Fruit fly (Drosophila melanogaster) whole organism, embryonic: Measurements from ENCODE around the gene CG10283.

Experiments used
- ATbp ChIP-seq: fragments of 200-800 bp; sonication (Bioruptor generic); optimal IDR thresholded peaks from 2 replicates; lab custom pipeline; 2017; ENCODE audit warnings: missing biosample characterization, mild to moderate bottlenecking, missing genetic modification characterization, missing genetic modification reagents
- Blimp-1 ChIP-seq: fragments of 200-800 bp; sonication (Bioruptor generic); optimal IDR thresholded peaks from 3 replicates; lab custom pipeline; 2018; ENCODE audit warnings: missing biosample characterization, missing genetic modification characterization, mild to moderate bottlenecking, moderate library complexity, missing genetic modification reagents
- CG1024 ChIP-seq: fragments of 200-800 bp; sonication (Bioruptor generic); IDR thresholded peaks from 2 replicates; pipeline ENCODE4 v1.3.6; 2022; ENCODE audit warnings: missing biosample characterization, missing genetic modification characterization
- CG12659 ChIP-seq: fragments of 200-800 bp; sonication (Bioruptor generic); optimal IDR thresholded peaks from 3 replicates; lab custom pipeline; 2017; ENCODE audit warnings: mild to moderate bottlenecking, missing biosample characterization, missing genetic modification reagents, missing genetic modification characterization
- CG12769 ChIP-seq: fragments of 200-800 bp; sonication (Bioruptor generic); optimal IDR thresholded peaks from 2 replicates; lab custom pipeline; 2019; ENCODE audit warnings: missing biosample characterization, mild to moderate bottlenecking, missing genetic modification characterization, moderate library complexity
- CG13287 ChIP-seq: fragments of 200-800 bp; sonication (Bioruptor generic); IDR thresholded peaks from 2 replicates; pipeline ENCODE4 v1.3.6; 2022; ENCODE audit warnings: missing biosample characterization, missing genetic modification characterization; ENCODE audit not compliant: partially characterized antibody
- CG16813 ChIP-seq: fragments of 200-800 bp; sonication (Bioruptor generic); IDR thresholded peaks from 3 replicates; pipeline ENCODE4 v1.3.6; 2022; ENCODE audit warnings: missing biosample characterization, missing genetic modification characterization; ENCODE audit not compliant: partially characterized antibody
- CG17186 ChIP-seq: fragments of 200-800 bp; sonication (Bioruptor generic); optimal IDR thresholded peaks from 3 replicates; lab custom pipeline; 2017; ENCODE audit warnings: missing biosample characterization, missing genetic modification reagents, missing genetic modification characterization
- CG31224 ChIP-seq: fragments of 200-800 bp; sonication (Bioruptor generic); IDR thresholded peaks from 2 replicates; pipeline ENCODE4 v1.3.6; 2022; ENCODE audit warnings: missing biosample characterization, missing genetic modification characterization
- CG33557 ChIP-seq: fragments of 200-800 bp; sonication (Bioruptor generic); optimal IDR thresholded peaks from 2 replicates; lab custom pipeline; 2019; ENCODE audit warnings: missing biosample characterization, mild to moderate bottlenecking, missing genetic modification characterization, moderate library complexity
- CG34224 ChIP-seq: fragments of 200-800 bp; sonication (Bioruptor generic); IDR thresholded peaks from 3 replicates; pipeline ENCODE4 v1.3.6; 2022; ENCODE audit warnings: missing biosample characterization, missing genetic modification characterization; ENCODE audit not compliant: partially characterized antibody
- CG6175 ChIP-seq: fragments of 200-800 bp; sonication (Bioruptor generic); IDR thresholded peaks from 3 replicates; pipeline ENCODE4 v1.3.6; 2022; ENCODE audit warnings: missing biosample characterization, missing genetic modification characterization
- CG7271 ChIP-seq: fragments of 200-800 bp; sonication (Bioruptor generic); optimal IDR thresholded peaks from 2 replicates; lab custom pipeline; 2018; ENCODE audit warnings: missing biosample characterization, mild to moderate bottlenecking, missing genetic modification characterization, moderate library complexity
- CG8281 ChIP-seq: fragments of 200-800 bp; sonication (Bioruptor generic); optimal IDR thresholded peaks from 2 replicates; lab custom pipeline; 2018; ENCODE audit warnings: missing biosample characterization, mild to moderate bottlenecking, missing genetic modification characterization, moderate library complexity
- CG8478 ChIP-seq: fragments of >200 bp; optimal IDR thresholded peaks from 2 replicates; lab custom pipeline; 2018
- CTCF ChIP-seq: fragments of 200-800 bp; sonication (Bioruptor generic); optimal IDR thresholded peaks from 2 replicates; lab custom pipeline; 2017; ENCODE audit warnings: missing biosample characterization, mild to moderate bottlenecking, missing genetic modification characterization, moderate library complexity
- D19A ChIP-seq: fragments of 200-800 bp; optimal IDR thresholded peaks from 3 replicates; lab custom pipeline; 2019; ENCODE audit warnings: missing biosample characterization, mild to moderate bottlenecking, missing genetic modification characterization, moderate library complexity
- Dad ChIP-seq: fragments of 200-800 bp; sonication (Bioruptor generic); optimal IDR thresholded peaks from 3 replicates; lab custom pipeline; 2016; ENCODE audit warnings: missing biosample characterization, missing genetic modification characterization
- Deaf1 ChIP-seq: fragments of 200-800 bp; optimal IDR thresholded peaks from 3 replicates; lab custom pipeline; 2019; ENCODE audit warnings: missing biosample characterization, mild to moderate bottlenecking, missing genetic modification characterization, moderate library complexity
- Drgx ChIP-seq: fragments of 200-800 bp; sonication (Bioruptor generic); IDR thresholded peaks from 2 replicates; pipeline ENCODE4 v1.3.6; 2022; ENCODE audit warnings: missing biosample characterization, missing genetic modification characterization
- E2f1 ChIP-seq: fragments of 200-800 bp; sonication (Bioruptor generic); IDR thresholded peaks from 2 replicates; pipeline ENCODE4 v1.3.6; 2022; ENCODE audit warnings: missing biosample characterization, missing genetic modification characterization
- E2f2 ChIP-seq: fragments of 200-800 bp; sonication (Bioruptor generic); IDR thresholded peaks from 2 replicates; pipeline ENCODE4 v1.3.6; 2022; ENCODE audit warnings: missing biosample characterization, missing genetic modification characterization
- Ets65A ChIP-seq: fragments of 200-800 bp; sonication (Bioruptor generic); peaks from one replicate; lab custom pipeline; 2016; ENCODE audit warnings: missing biosample characterization, missing genetic modification characterization
- Hr51 ChIP-seq, 2 experiments: fragments of 200-800 bp; sonication (Bioruptor generic); optimal IDR thresholded peaks; 2 replicates in 1 of 2; 3 replicates in 1 of 2; lab custom pipeline; 2016 to 2018; ENCODE audit warnings: missing biosample characterization in 2 of 2, missing genetic modification characterization in 2 of 2, mild to moderate bottlenecking in 1 of 2, moderate library complexity in 1 of 2
- Med ChIP-seq: fragments of 200-800 bp; sonication (Bioruptor generic); peaks from one replicate; lab custom pipeline; 2016; ENCODE audit warnings: missing biosample characterization, missing genetic modification characterization, mild to moderate bottlenecking, inconsistent platforms, moderate library complexity
- Meics ChIP-seq: fragments of 200-800 bp; sonication (Bioruptor generic); optimal IDR thresholded peaks from 2 replicates; lab custom pipeline; 2017; ENCODE audit warnings: missing biosample characterization, mild to moderate bottlenecking, missing genetic modification characterization
- NC2β ChIP-seq: fragments of 200-800 bp; sonication (Bioruptor generic); optimal IDR thresholded peaks from 2 replicates; lab custom pipeline; 2016; ENCODE audit warnings: missing biosample characterization, missing genetic modification characterization
- abd-A ChIP-seq: fragments of 200-800 bp; sonication (Bioruptor generic); optimal IDR thresholded peaks from 3 replicates; lab custom pipeline; 2019; ENCODE audit warnings: missing biosample characterization, mild to moderate bottlenecking, missing genetic modification characterization, moderate library complexity
- amos ChIP-seq: fragments of 200-800 bp; sonication (Bioruptor generic); IDR thresholded peaks from 2 replicates; pipeline ENCODE4 v1.3.6; 2022; ENCODE audit warnings: missing biosample characterization, missing genetic modification characterization; ENCODE audit not compliant: partially characterized antibody
- btn ChIP-seq: fragments of 200-800 bp; sonication (Bioruptor generic); optimal IDR thresholded peaks from 2 replicates; lab custom pipeline; 2016; ENCODE audit warnings: missing biosample characterization, missing genetic modification characterization
- cad ChIP-seq: fragments of >200 bp; optimal IDR thresholded peaks from 2 replicates; lab custom pipeline; 2017; ENCODE audit warnings: missing biosample characterization, missing genetic modification characterization
- dmrt99B ChIP-seq: fragments of 200-800 bp; sonication (Bioruptor generic); optimal IDR thresholded peaks from 2 replicates; lab custom pipeline; 2018; ENCODE audit warnings: missing biosample characterization, mild to moderate bottlenecking, missing genetic modification characterization, moderate library complexity
- gfzf ChIP-seq: fragments of 200-800 bp; sonication (Bioruptor generic); optimal IDR thresholded peaks from 2 replicates; lab custom pipeline; 2016; ENCODE audit warnings: missing biosample characterization, mild to moderate bottlenecking, missing genetic modification characterization, moderate library complexity
- oc ChIP-seq: fragments of 200-800 bp; sonication (Bioruptor generic); optimal IDR thresholded peaks from 2 replicates; lab custom pipeline; 2018; ENCODE audit warnings: missing biosample characterization, mild to moderate bottlenecking, missing genetic modification characterization, moderate library complexity
- otp ChIP-seq: fragments of 200-800 bp; sonication (Bioruptor generic); IDR thresholded peaks from 3 replicates; pipeline ENCODE4, ENCODE4 v1.3.6; 2022; ENCODE audit warnings: missing biosample characterization, missing genetic modification characterization
- pan ChIP-seq, 4 experiments: fragments of >200 bp in 3 of 4; fragments of 200-800 bp in 1 of 4; sonication (Bioruptor generic) in 1 of 4; optimal IDR thresholded peaks in 3 of 4; IDR thresholded peaks in 1 of 4; 2 replicates each; pipeline versions ENCODE4 v1.3.6 to Lab custom; 2017 to 2022; ENCODE audit warnings: missing biosample characterization in 2 of 4, missing genetic modification characterization in 2 of 4, mixed read lengths in 1 of 4
- pros ChIP-seq: fragments of 200-800 bp; sonication (Bioruptor generic); optimal IDR thresholded peaks from 3 replicates; lab custom pipeline; 2019; ENCODE audit warnings: missing biosample characterization, mild to moderate bottlenecking, missing genetic modification characterization, moderate library complexity
- sqz ChIP-seq: fragments of 200-800 bp; sonication (Bioruptor generic); optimal IDR thresholded peaks from 3 replicates; lab custom pipeline; 2018; ENCODE audit warnings: missing biosample characterization, mild to moderate bottlenecking, missing genetic modification characterization
- trem ChIP-seq: fragments of 200-800 bp; optimal IDR thresholded peaks from 3 replicates; lab custom pipeline; 2019; ENCODE audit warnings: missing biosample characterization, mild to moderate bottlenecking, missing genetic modification characterization, moderate library complexity
- vvl ChIP-seq: fragments of 200-800 bp; sonication (Bioruptor generic); IDR thresholded peaks from 2 replicates; pipeline ENCODE4 v1.3.6; 2022; ENCODE audit warnings: missing biosample characterization, missing genetic modification characterization
- wdn ChIP-seq: fragments of 200-800 bp; sonication (Bioruptor generic); IDR thresholded peaks from 2 replicates; pipeline ENCODE4 v1.3.6; 2022; ENCODE audit warnings: missing biosample characterization, missing genetic modification characterization
- wor ChIP-seq: fragments of 200-800 bp; sonication (Bioruptor generic); IDR thresholded peaks from 2 replicates; pipeline ENCODE4 v1.3.6; 2022; ENCODE audit warnings: missing biosample characterization, missing genetic modification characterization
- z ChIP-seq: fragments of 200-800 bp; sonication (Bioruptor generic); IDR thresholded peaks from 3 replicates; pipeline ENCODE4 v1.3.6; 2022; ENCODE audit warnings: missing biosample characterization, missing genetic modification characterization

The CG10283 gene

DNA sequence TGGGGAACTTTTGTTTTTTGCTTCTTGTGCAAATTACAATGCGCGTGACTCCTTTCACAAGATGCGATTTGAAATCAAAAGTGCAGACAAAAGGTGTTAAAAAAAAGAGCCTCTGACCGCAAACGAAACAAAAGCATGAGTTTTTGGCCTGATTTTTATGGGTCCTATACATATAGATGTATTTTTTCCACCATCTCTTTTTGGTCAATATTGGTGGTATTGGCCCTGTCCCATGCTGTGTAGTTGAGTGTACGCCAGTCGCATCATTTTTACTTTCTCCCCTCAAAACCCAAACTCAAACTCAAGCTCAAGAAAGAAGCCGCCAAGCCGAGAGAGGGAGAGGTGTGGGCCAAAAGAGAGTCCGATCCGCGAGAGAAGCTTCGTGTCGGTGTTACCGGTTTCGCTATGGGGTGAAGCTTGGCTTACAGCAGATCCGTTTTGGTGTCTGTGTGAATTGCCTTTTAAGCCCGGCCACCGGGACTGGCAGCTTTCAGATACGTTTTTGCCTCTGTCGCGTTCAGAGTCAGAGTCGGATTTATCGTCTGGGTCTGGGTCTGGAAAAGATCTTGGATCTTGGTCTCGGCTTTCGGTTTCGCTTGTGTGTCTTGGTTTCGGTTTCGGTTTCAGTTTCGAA is 32.8 kb upstream of the CG10283 start, which contains the start of gene CG10211 (continued):
- no peak for TF ChIP-seq sqz (GFP tag; lab: Kevin White, UChicago)
- no peak for TF ChIP-seq CG16813 (GFP tag; lab: Robert Waterston, UW)
- peak; percentile 25 for TF ChIP-seq abd-A (tag; lab: Kevin White, UChicago)
- TF ChIP-seq Hr51 (GFP tag; optimal IDR thresholded peaks at IDR 0.05; lab: Kevin White, UChicago), result no peak
- no peak for TF ChIP-seq btn
- TF ChIP-seq CG8478 (lab: Kevin White, UChicago), result no peak
- TF ChIP-seq Drgx (GFP tag; lab: Robert Waterston, UW), result peak; percentile 51; the same call in 1 of the 2 replicates
- TF ChIP-seq Blimp-1 (GFP tag; lab: Kevin White, UChicago), result peak; percentile 98
- TF ChIP-seq CG6175 (GFP tag; lab: Robert Waterston, UW), result 0 out of 3 replicates have a peak, but pooled peaks have one; percentile 27
- no peak for TF ChIP-seq dmrt99B (tag; lab: Kevin White, UChicago)
- TF ChIP-seq CG12769 (tag; lab: Kevin White, UChicago), result peak; percentile 84
- TF ChIP-seq cad, result no peak
- TF ChIP-seq NC2β, result no peak
- TF ChIP-seq CG34224 (GFP tag; lab: Robert Waterston, UW), result 0 out of 3 replicates have a peak, but pooled peaks have one; percentile 16
- TF ChIP-seq E2f2 (GFP tag; lab: Robert Waterston, UW), result 0 out of 2 replicates have a peak, but pooled peaks have one; percentile 11
- peak; percentile 20 for TF ChIP-seq CG8281 (tag; lab: Kevin White, UChicago)
- peak; percentile 42 for TF ChIP-seq pros (GFP tag; lab: Kevin White, UChicago)
- peak; percentile 70 for TF ChIP-seq oc (tag; lab: Kevin White, UChicago)
- no peak for TF ChIP-seq gfzf (GFP tag; lab: Kevin White, UChicago)
- TF ChIP-seq CG17186 (GFP tag; lab: Kevin White, UChicago), result no peak
- no peak for TF ChIP-seq CG7271
- TF ChIP-seq E2f1 (GFP tag; lab: Robert Waterston, UW), result no peak
- TF ChIP-seq Med (GFP tag; lab: Kevin White, UChicago), result peak; percentile 77
- TF ChIP-seq CG31224 (GFP tag; lab: Robert Waterston, UW), result no peak
- peak; percentile 19; the same call in 1 of the 2 replicates for TF ChIP-seq CG13287 (GFP tag; lab: Robert Waterston, UW)
- no peak for TF ChIP-seq Dad (GFP tag; lab: Kevin White, UChicago)
- TF ChIP-seq CG1024 (GFP tag; lab: Robert Waterston, UW), result no peak
- TF ChIP-seq pan (optimal IDR thresholded peaks at IDR 0.05; lab: Kevin White, UChicago), result no peak
- peak in 1 of 2 experiments; percentile 13 for TF ChIP-seq pan (GFP tag; optimal IDR thresholded peaks at IDR 0.05 in 1 of 2, IDR thresholded peaks at IDR 0.05 in 1 of 2)
- peak; percentile 56; the same call in 1 of the 3 replicates for TF ChIP-seq z (GFP tag; lab: Robert Waterston, UW)
- no peak for TF ChIP-seq D19A (tag; lab: Kevin White, UChicago)
- no peak for TF ChIP-seq wor (GFP tag; lab: Robert Waterston, UW)
- TF ChIP-seq amos (GFP tag; lab: Robert Waterston, UW), result peak; percentile 21; the same call in 1 of the 2 replicates
- peak; percentile 17 for TF ChIP-seq CG33557 (GFP tag; lab: Kevin White, UChicago)
- TF ChIP-seq vvl (GFP tag; lab: Robert Waterston, UW), result 0 out of 2 replicates have a peak, but pooled peaks have one; percentile 36
- no peak for TF ChIP-seq Meics
- TF ChIP-seq Deaf1 (tag; lab: Kevin White, UChicago), result peak; percentile 87
- TF ChIP-seq CG12659 (GFP tag; lab: Kevin White, UChicago), result no peak

DNA sequence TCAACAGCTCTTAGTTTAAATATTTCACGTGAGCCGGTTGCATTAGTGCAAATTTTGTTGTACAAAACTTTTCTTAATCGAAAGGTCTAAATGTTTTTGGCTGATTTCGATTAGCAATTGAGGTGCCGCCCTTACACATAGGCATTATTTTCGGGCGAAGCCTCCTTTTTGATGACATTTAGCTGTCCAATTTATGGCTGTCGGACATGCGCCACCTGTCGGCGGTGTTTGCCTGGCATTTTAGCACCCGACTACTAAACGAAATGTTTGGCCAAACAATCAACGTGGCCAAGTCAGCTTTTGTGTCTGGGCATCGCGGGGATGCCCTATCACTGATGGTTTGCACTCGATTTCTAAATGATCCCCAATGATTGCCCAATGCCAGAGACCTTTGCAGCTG is 32.1 kb upstream of the CG10283 start:
- TF ChIP-seq ATbp (GFP tag; lab: Kevin White, UChicago), result peak; percentile 8
- TF ChIP-seq trem, result no peak
- TF ChIP-seq Ets65A (GFP tag; lab: Kevin White, UChicago), result peak; percentile 87
- TF ChIP-seq CTCF, result peak; percentile 86
- TF ChIP-seq CG17186 (GFP tag; lab: Kevin White, UChicago), result no peak
- TF ChIP-seq otp, result 0 out of 3 replicates have a peak, but pooled peaks have one; percentile 41
- TF ChIP-seq wdn, result no peak
- peak; percentile 13 for TF ChIP-seq CG12769 (tag; lab: Kevin White, UChicago)
- TF ChIP-seq, all 482 proteins: peak for 5
